Fruit fly (Drosophila melanogaster): ENCODE measurements around the gene CG42238.

Gene CG42238

DNA sequence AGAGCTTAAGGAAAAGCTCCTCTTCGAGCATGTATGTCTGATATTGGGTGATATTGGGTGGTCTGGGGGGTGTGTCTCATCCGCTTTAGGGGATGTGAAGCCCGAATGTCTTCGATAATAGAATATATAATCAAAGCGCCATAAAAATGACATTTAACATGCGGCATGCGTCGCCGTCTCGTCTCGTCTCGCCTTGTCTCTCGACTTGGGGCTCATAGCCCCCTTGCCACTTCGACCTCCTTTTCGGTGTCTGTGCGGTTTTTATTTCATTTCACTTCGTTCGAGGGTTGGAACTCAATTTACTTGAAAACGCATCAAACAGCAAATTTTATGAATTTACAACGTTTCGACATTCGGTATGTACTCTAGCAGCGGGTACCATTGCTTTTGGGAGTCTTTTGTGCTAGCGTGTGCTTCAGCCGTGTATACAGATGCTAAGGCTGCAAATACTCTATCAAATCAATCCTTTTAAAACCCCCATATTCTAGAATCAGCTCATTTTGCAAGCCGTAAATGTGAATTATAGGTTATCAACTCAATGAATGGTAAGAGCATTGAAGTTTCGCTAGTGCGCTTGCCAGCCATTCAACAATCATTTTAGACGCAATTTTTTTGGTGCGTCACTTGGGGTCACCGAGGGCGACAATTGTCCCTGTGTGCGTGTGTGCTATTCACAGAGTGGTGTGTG, 101.4 kb downstream of the CG42238 start (continued):
- TF ChIP-seq Spps (tag; optimal IDR thresholded peaks at IDR 0.05) (no peak), CG4854 (GFP tag; optimal IDR thresholded peaks at IDR 0.05) (no peak), CG32767 (GFP tag; IDR thresholded peaks at IDR 0.05) (peak; percentile 71; the same call in 1 of the 2 replicates), CG7357 (GFP tag; IDR thresholded peaks at IDR 0.05) (no peak), Chrac-16 (GFP tag; optimal IDR thresholded peaks at IDR 0.05) (no peak), CG18476 (GFP tag; optimal IDR thresholded peaks at IDR 0.05) (peak; percentile 11), gro (GFP tag; optimal IDR thresholded peaks at IDR 0.05) (peak; percentile 43), unc-4 (GFP tag; IDR thresholded peaks at IDR 0.05; ENCODE audit: partially characterized antibody) (no peak), CG3847 (GFP tag; IDR thresholded peaks at IDR 0.05) (peak; percentile 43; the same call in 1 of the 2 replicates), ash1 (GFP tag; optimal IDR thresholded peaks at IDR 0.05) (no peak), CG10959 (GFP tag; IDR thresholded peaks at IDR 0.05) (no peak), trh (GFP tag; optimal IDR thresholded peaks at IDR 0.05) (no peak), Nf-YC (tag; optimal IDR thresholded peaks at IDR 0.05) (no peak), row (GFP tag; IDR thresholded peaks at IDR 0.05) (peak; percentile 79), Xrp1 (GFP tag; IDR thresholded peaks at IDR 0.05) (peak; percentile 51), Fer1 (GFP tag; optimal IDR thresholded peaks at IDR 0.05) (no peak), CG12236 (GFP tag; optimal IDR thresholded peaks at IDR 0.05) (no peak), nom (GFP tag; optimal IDR thresholded peaks at IDR 0.05) (no peak), exex (tag; optimal IDR thresholded peaks at IDR 0.05) (no peak), CG12155 (GFP tag; optimal IDR thresholded peaks at IDR 0.05) (no peak), esg (GFP tag; conservative IDR thresholded peaks at IDR 0.05) (peak; percentile 70), CG8388 (GFP tag; optimal IDR thresholded peaks at IDR 0.05) (peak; percentile 46), CG10565 (GFP tag; optimal IDR thresholded peaks at IDR 0.05) (no peak), CG7963 (GFP tag; IDR thresholded peaks at IDR 0.05; ENCODE audit: partially characterized antibody) (no peak), rib (GFP tag; IDR thresholded peaks at IDR 0.05) (no peak), gcm2 (GFP tag; optimal IDR thresholded peaks at IDR 0.05) (no peak), Trl (optimal IDR thresholded peaks at IDR 0.05) (no peak), Trl (GFP tag; optimal IDR thresholded peaks at IDR 0.05) (peak; percentile 28), Hr3 (GFP tag; optimal IDR thresholded peaks at IDR 0.05) (peak; percentile 38), CG9932 (GFP tag; IDR thresholded peaks at IDR 0.05) (no peak), CG10274 (GFP tag; optimal IDR thresholded peaks at IDR 0.05) (no peak), Nf-YA (GFP tag; IDR thresholded peaks at IDR 0.05) (no peak), fru (optimal IDR thresholded peaks at IDR 0.05) (no peak), gce (GFP tag; IDR thresholded peaks at IDR 0.05) (no peak), C15 (GFP tag; IDR thresholded peaks at IDR 0.05) (no peak), Vsx1 (GFP tag; optimal IDR thresholded peaks at IDR 0.05) (peak; percentile 2), Mad (GFP tag; optimal IDR thresholded peaks at IDR 0.05) (peak; percentile 15), Stat92E (GFP tag; optimal IDR thresholded peaks at IDR 0.05) (no peak), CG6689 (GFP tag; IDR thresholded peaks at IDR 0.05) (peak; percentile 56), danr (GFP tag; IDR thresholded peaks at IDR 0.05) (no peak), bab2 (GFP tag; optimal IDR thresholded peaks at IDR 0.05) (peak; percentile 28), CHES-1-like (GFP tag; optimal IDR thresholded peaks at IDR 0.05) (no peak), Oaz (GFP tag; IDR thresholded peaks at IDR 0.05) (peak; percentile 45), HmgZ (tag; optimal IDR thresholded peaks at IDR 0.05) (peak; percentile 5), Pdp1 (GFP tag; optimal IDR thresholded peaks at IDR 0.05) (peak; percentile 35 to 51), Mrtf (GFP tag; IDR thresholded peaks at IDR 0.05) (peak; percentile 55; the same call in 1 of the 3 replicates), CG1603 (tag; optimal IDR thresholded peaks at IDR 0.05) (peak; percentile 61), CoRest (tag; optimal IDR thresholded peaks at IDR 0.05) (peak; percentile 71), ttk (GFP tag; IDR thresholded peaks at IDR 0.05) (peak; percentile 56; the same call in 1 of the 2 replicates), CG6765 (GFP tag; optimal IDR thresholded peaks at IDR 0.05) (no peak), CG13624 (GFP tag; optimal IDR thresholded peaks at IDR 0.05) (peak; percentile 56)
